Fruit fly (Drosophila melanogaster) whole organism, prepupa: ENCODE data around the gene ppk31.
A peak's percentile ranks its signal among the peaks of the same experiment; 100 is the strongest.

Source experiments
- CG10631 ChIP-seq: fragments of 200-800 bp; sonication (Bioruptor generic); optimal IDR thresholded peaks from 2 replicates; lab custom pipeline; 2016; ENCODE audit warnings: missing biosample characterization, missing genetic modification characterization
- CG10669 ChIP-seq: fragments of 200-800 bp; sonication (Bioruptor generic); optimal IDR thresholded peaks from 3 replicates; lab custom pipeline; 2018; ENCODE audit warnings: missing biosample characterization, mild to moderate bottlenecking, missing genetic modification characterization, moderate library complexity
- CG11294 ChIP-seq: fragments of 200-800 bp; sonication (Bioruptor generic); IDR thresholded peaks from 2 replicates; pipeline ENCODE4 v1.3.6; 2022; ENCODE audit warnings: missing biosample characterization, missing genetic modification characterization
- CG11762 ChIP-seq: fragments of 200-800 bp; sonication (Bioruptor generic); optimal IDR thresholded peaks from 3 replicates; lab custom pipeline; 2016; ENCODE audit warnings: missing biosample characterization, missing genetic modification characterization; ENCODE audit not compliant: insufficient read depth
- CG11902 ChIP-seq: fragments of 200-800 bp; sonication (Bioruptor generic); optimal IDR thresholded peaks from 3 replicates; lab custom pipeline; 2016; ENCODE audit warnings: missing biosample characterization, missing genetic modification characterization
- CG15336 ChIP-seq: fragments of 200-800 bp; sonication (Bioruptor generic); IDR thresholded peaks from 2 replicates; pipeline ENCODE4 v1.3.6; 2022; ENCODE audit warnings: missing biosample characterization, missing genetic modification characterization
- CG1621 ChIP-seq: fragments of 200-800 bp; sonication (Bioruptor generic); optimal IDR thresholded peaks from 3 replicates; lab custom pipeline; 2018; ENCODE audit warnings: missing biosample characterization, mild to moderate bottlenecking, missing genetic modification characterization
- CG16779 ChIP-seq: fragments of 200-800 bp; sonication (Bioruptor generic); optimal IDR thresholded peaks from 3 replicates; lab custom pipeline; 2017; ENCODE audit warnings: missing biosample characterization, mild to moderate bottlenecking, missing genetic modification characterization
- CG3032 ChIP-seq: fragments of 200-800 bp; optimal IDR thresholded peaks from 2 replicates; lab custom pipeline; 2019; ENCODE audit warnings: missing biosample characterization, mild to moderate bottlenecking, missing genetic modification characterization, moderate library complexity
- CG31627 ChIP-seq: fragments of 200-800 bp; sonication (Bioruptor generic); optimal IDR thresholded peaks from 3 replicates; lab custom pipeline; 2016; ENCODE audit warnings: missing biosample characterization, missing genetic modification characterization
- CG32006 ChIP-seq: fragments of 200-800 bp; sonication (Bioruptor generic); optimal IDR thresholded peaks from 3 replicates; lab custom pipeline; 2017; ENCODE audit warnings: missing biosample characterization, mild to moderate bottlenecking, missing genetic modification characterization
- CG34406 ChIP-seq: fragments of 200-800 bp; sonication (Bioruptor generic); optimal IDR thresholded peaks from 3 replicates; lab custom pipeline; 2016; ENCODE audit warnings: missing biosample characterization, missing genetic modification characterization
- CG3919 ChIP-seq: fragments of 200-800 bp; sonication (Bioruptor generic); optimal IDR thresholded peaks from 3 replicates; lab custom pipeline; 2016; ENCODE audit warnings: missing biosample characterization, missing genetic modification characterization
- CG6163 ChIP-seq: fragments of 200-800 bp; sonication (Bioruptor generic); IDR thresholded peaks from 3 replicates; pipeline ENCODE4 v1.3.6; 2022; ENCODE audit warnings: missing biosample characterization, missing genetic modification characterization
- CG6276 ChIP-seq: fragments of 200-800 bp; sonication (Bioruptor generic); optimal IDR thresholded peaks from 2 replicates; lab custom pipeline; 2017; ENCODE audit warnings: missing biosample characterization, mild to moderate bottlenecking, missing genetic modification characterization
- CG6792 ChIP-seq: fragments of 200-800 bp; sonication (Bioruptor generic); optimal IDR thresholded peaks from 3 replicates; lab custom pipeline; 2016; ENCODE audit warnings: missing biosample characterization, missing genetic modification characterization
- CG6808 ChIP-seq: fragments of 200-800 bp; sonication (Bioruptor generic); optimal IDR thresholded peaks from 3 replicates; lab custom pipeline; 2017; ENCODE audit warnings: missing biosample characterization, missing genetic modification characterization, mild to moderate bottlenecking, moderate library complexity, missing genetic modification reagents
- CG6854 ChIP-seq: fragments of 200-800 bp; sonication (Bioruptor generic); optimal IDR thresholded peaks from 2 replicates; lab custom pipeline; 2017; ENCODE audit warnings: missing biosample characterization, mild to moderate bottlenecking, missing genetic modification characterization
- CG7368 ChIP-seq: fragments of 200-800 bp; sonication (Bioruptor generic); optimal IDR thresholded peaks from 3 replicates; lab custom pipeline; 2016; ENCODE audit warnings: missing biosample characterization, missing genetic modification characterization
- CG8119 ChIP-seq: fragments of 200-800 bp; sonication (Bioruptor generic); IDR thresholded peaks from 3 replicates; pipeline ENCODE4 v1.3.6; 2022; ENCODE audit warnings: missing biosample characterization, missing genetic modification characterization
- CG8319 ChIP-seq: fragments of 200-800 bp; sonication (Bioruptor generic); optimal IDR thresholded peaks from 3 replicates; lab custom pipeline; 2016; ENCODE audit warnings: missing biosample characterization, missing genetic modification characterization
- CG8632 ChIP-seq: fragments of 200-800 bp; sonication (Bioruptor generic); optimal IDR thresholded peaks from 3 replicates; lab custom pipeline; 2016; ENCODE audit warnings: missing biosample characterization, missing genetic modification characterization
- CG9139 ChIP-seq: fragments of 200-800 bp; sonication (Bioruptor generic); optimal IDR thresholded peaks from 3 replicates; lab custom pipeline; 2017; ENCODE audit warnings: missing biosample characterization, mild to moderate bottlenecking, missing genetic modification characterization
- Eip75B ChIP-seq: fragments of 200-800 bp; sonication (Bioruptor generic); optimal IDR thresholded peaks from 3 replicates; lab custom pipeline; 2016; ENCODE audit warnings: missing biosample characterization, missing genetic modification characterization
- Eip78C ChIP-seq: fragments of 200-800 bp; sonication (Bioruptor generic); peaks from one replicate; lab custom pipeline; 2016; ENCODE audit warnings: missing biosample characterization, missing genetic modification characterization
- Eip93F ChIP-seq: fragments of 200-800 bp; sonication (Bioruptor generic); optimal IDR thresholded peaks from 2 replicates; lab custom pipeline; 2016; ENCODE audit warnings: missing biosample characterization, mild to moderate bottlenecking, missing genetic modification characterization
- Ets21C ChIP-seq: fragments of 200-800 bp; sonication (Bioruptor generic); optimal IDR thresholded peaks from 3 replicates; lab custom pipeline; 2016; ENCODE audit warnings: missing biosample characterization, missing genetic modification characterization
- Ets96B ChIP-seq: fragments of 200-800 bp; optimal IDR thresholded peaks from 2 replicates; lab custom pipeline; 2019; ENCODE audit warnings: missing biosample characterization, mild to moderate bottlenecking, missing genetic modification characterization, moderate library complexity
- Gug ChIP-seq: fragments of 200-800 bp; sonication (Bioruptor generic); IDR thresholded peaks from 2 replicates; pipeline ENCODE4 v1.3.6; 2022; ENCODE audit warnings: missing biosample characterization, missing genetic modification characterization
- Hr38 ChIP-seq: sonication (Bioruptor generic); optimal IDR thresholded peaks from 2 replicates; lab custom pipeline; 2016; ENCODE audit warnings: missing biosample characterization, missing genetic modification characterization
- Hr39 ChIP-seq: fragments of 200-800 bp; sonication (Bioruptor generic); optimal IDR thresholded peaks from 2 replicates; lab custom pipeline; 2016; ENCODE audit warnings: missing biosample characterization, missing genetic modification characterization
- Lpt ChIP-seq: fragments of 200-800 bp; sonication (Bioruptor generic); optimal IDR thresholded peaks from 3 replicates; lab custom pipeline; 2016; ENCODE audit warnings: missing biosample characterization, missing genetic modification characterization
- Met ChIP-seq: fragments of 200-800 bp; sonication (Bioruptor generic); optimal IDR thresholded peaks from 3 replicates; lab custom pipeline; 2016; ENCODE audit warnings: missing biosample characterization, missing genetic modification characterization
- OdsH ChIP-seq: fragments of 200-800 bp; sonication (Bioruptor generic); optimal IDR thresholded peaks from 3 replicates; lab custom pipeline; 2016; ENCODE audit warnings: missing biosample characterization, missing genetic modification characterization
- Smox ChIP-seq: fragments of 200-800 bp; sonication (Bioruptor generic); optimal IDR thresholded peaks from 3 replicates; lab custom pipeline; 2016; ENCODE audit warnings: missing biosample characterization, missing genetic modification characterization
- Sox102F ChIP-seq: fragments of 200-800 bp; sonication (Bioruptor generic); optimal IDR thresholded peaks from 2 replicates; lab custom pipeline; 2016; ENCODE audit warnings: missing biosample characterization, mild to moderate bottlenecking, missing genetic modification characterization
- Sox14 ChIP-seq: fragments of 200-800 bp; sonication (Bioruptor generic); optimal IDR thresholded peaks from 3 replicates; lab custom pipeline; 2016; ENCODE audit warnings: missing biosample characterization, missing genetic modification characterization
- Sox15 ChIP-seq: fragments of 200-800 bp; sonication (Bioruptor generic); optimal IDR thresholded peaks from 3 replicates; lab custom pipeline; 2016; ENCODE audit warnings: missing biosample characterization, missing genetic modification characterization
- acj6 ChIP-seq: fragments of 200-800 bp; sonication (Bioruptor generic); optimal IDR thresholded peaks from 3 replicates; lab custom pipeline; 2016; ENCODE audit warnings: missing biosample characterization, missing genetic modification characterization
- cyc ChIP-seq: fragments of 200-800 bp; sonication (Bioruptor generic); optimal IDR thresholded peaks from 3 replicates; lab custom pipeline; 2016; ENCODE audit warnings: missing biosample characterization, missing genetic modification characterization
- dac ChIP-seq: fragments of 200-800 bp; sonication (Bioruptor generic); optimal IDR thresholded peaks from 2 replicates; lab custom pipeline; 2017; ENCODE audit warnings: missing biosample characterization, mild to moderate bottlenecking, missing genetic modification characterization
- dsx ChIP-seq: fragments of 200-800 bp; optimal IDR thresholded peaks from 3 replicates; lab custom pipeline; 2019; ENCODE audit warnings: missing biosample characterization, mild to moderate bottlenecking, missing genetic modification characterization, moderate library complexity; ENCODE audit not compliant: poor library complexity, severe bottlenecking
- eg ChIP-seq: fragments of 200-800 bp; sonication (Bioruptor generic); IDR thresholded peaks from 3 replicates; pipeline ENCODE4 v1.3.6; 2022; ENCODE audit warnings: missing biosample characterization, missing genetic modification characterization
- fkh ChIP-seq: fragments of 200-800 bp; sonication (Bioruptor generic); optimal IDR thresholded peaks from 3 replicates; lab custom pipeline; 2017; ENCODE audit warnings: missing biosample characterization, mild to moderate bottlenecking, missing genetic modification characterization, moderate library complexity
- lz ChIP-seq: fragments of 200-800 bp; sonication (Bioruptor generic); optimal IDR thresholded peaks from 3 replicates; lab custom pipeline; 2016; ENCODE audit warnings: missing biosample characterization, missing genetic modification characterization
- net ChIP-seq: fragments of 200-800 bp; sonication (Bioruptor generic); optimal IDR thresholded peaks from 3 replicates; lab custom pipeline; 2016; ENCODE audit warnings: missing biosample characterization, missing genetic modification characterization
- pdm3 ChIP-seq: fragments of 200-800 bp; sonication (Bioruptor generic); optimal IDR thresholded peaks from 3 replicates; lab custom pipeline; 2016; ENCODE audit warnings: missing biosample characterization, missing genetic modification characterization
- spab ChIP-seq: fragments of 200-800 bp; sonication (Bioruptor generic); optimal IDR thresholded peaks from 2 replicates; lab custom pipeline; 2017; ENCODE audit warnings: missing biosample characterization, mild to moderate bottlenecking, missing genetic modification characterization, missing genetic modification reagents
- svp ChIP-seq: fragments of 200-800 bp; sonication (Bioruptor generic); peaks from one replicate; lab custom pipeline; 2016; ENCODE audit warnings: missing biosample characterization, missing genetic modification characterization
- topi ChIP-seq: fragments of 200-800 bp; sonication (Bioruptor generic); optimal IDR thresholded peaks from 3 replicates; lab custom pipeline; 2016; ENCODE audit warnings: missing biosample characterization, missing genetic modification characterization

The ppk31 gene

dm6 chr3R:27135692-27136641 lies 27.0 kb upstream of the ppk31 start:
- no peak for TF ChIP-seq CG11294 (GFP tag; lab: Robert Waterston, UW)
- TF ChIP-seq topi (GFP tag; lab: Kevin White, UChicago): peak; percentile 22
- TF ChIP-seq Met (GFP tag; lab: Kevin White, UChicago): peak; percentile 15
- TF ChIP-seq pdm3 (GFP tag; lab: Kevin White, UChicago): peak; percentile 55
- no peak for TF ChIP-seq Ets21C (GFP tag; lab: Kevin White, UChicago)
- TF ChIP-seq CG6276 (GFP tag; lab: Kevin White, UChicago): no peak
- no peak for TF ChIP-seq eg (GFP tag; lab: Robert Waterston, UW)
- peak; percentile 39 for TF ChIP-seq svp (GFP tag; lab: Kevin White, UChicago)
- TF ChIP-seq Hr39 (GFP tag; lab: Kevin White, UChicago): no peak
- peak; percentile 49 for TF ChIP-seq Sox102F (GFP tag; lab: Kevin White, UChicago)
- TF ChIP-seq Smox (GFP tag; lab: Kevin White, UChicago): peak; percentile 58
- TF ChIP-seq CG32006 (GFP tag; lab: Kevin White, UChicago): peak; percentile 41
- no peak for TF ChIP-seq CG11902 (GFP tag; lab: Kevin White, UChicago)
- peak; percentile 69 for TF ChIP-seq CG7368
- peak; percentile 6 for TF ChIP-seq CG31627 (GFP tag; lab: Kevin White, UChicago)
- TF ChIP-seq Eip93F (GFP tag; lab: Kevin White, UChicago): no peak
- peak; percentile 68 for TF ChIP-seq CG34406
- TF ChIP-seq CG6163: peak; percentile 75
- TF ChIP-seq spab (GFP tag; lab: Kevin White, UChicago): peak; percentile 63
- TF ChIP-seq CG10669 (GFP tag; lab: Kevin White, UChicago): peak; percentile 70
- peak; percentile 18 for TF ChIP-seq Ets96B (tag; lab: Kevin White, UChicago)
- TF ChIP-seq acj6 (GFP tag; lab: Kevin White, UChicago): peak; percentile 48
- TF ChIP-seq CG6808 (GFP tag; lab: Kevin White, UChicago): peak; percentile 65
- TF ChIP-seq OdsH: peak; percentile 42
- TF ChIP-seq CG11762 (GFP tag; lab: Kevin White, UChicago): peak; percentile 18
- TF ChIP-seq CG10631 (GFP tag; lab: Kevin White, UChicago): peak; percentile 56
- TF ChIP-seq dsx (GFP tag; lab: Kevin White, UChicago): peak; percentile 50
- peak; percentile 62 for TF ChIP-seq CG9139 (GFP tag; lab: Kevin White, UChicago)
- TF ChIP-seq lz: peak; percentile 45
- TF ChIP-seq Lpt (GFP tag; lab: Kevin White, UChicago): no peak
- TF ChIP-seq Eip75B: peak; percentile 59
- peak; percentile 77 for TF ChIP-seq CG6792 (GFP tag; lab: Kevin White, UChicago)
- 0 out of 2 replicates have a peak, but pooled peaks have one; percentile 26 for TF ChIP-seq Gug (GFP tag; lab: Robert Waterston, UW)
- no peak for TF ChIP-seq cyc
- no peak for TF ChIP-seq Hr38
- TF ChIP-seq CG8119: no peak
- TF ChIP-seq CG16779 (tag; lab: Kevin White, UChicago): peak; percentile 51
- peak; percentile 93 for TF ChIP-seq fkh (GFP tag; lab: Kevin White, UChicago)
- peak; percentile 92 for TF ChIP-seq Eip78C
- peak; percentile 49 for TF ChIP-seq CG8319 (GFP tag; lab: Kevin White, UChicago)
- peak; percentile 60 for TF ChIP-seq net (GFP tag; lab: Kevin White, UChicago)
- TF ChIP-seq Sox14 (GFP tag; lab: Kevin White, UChicago): peak; percentile 6
- peak; percentile 63 for TF ChIP-seq CG3919
- TF ChIP-seq CG3032 (tag; lab: Kevin White, UChicago): peak; percentile 46
- no peak for TF ChIP-seq CG15336 (GFP tag; lab: Robert Waterston, UW)
- peak; percentile 42 for TF ChIP-seq CG6854 (GFP tag; lab: Kevin White, UChicago)
- peak; percentile 72 for TF ChIP-seq CG8632 (GFP tag; lab: Kevin White, UChicago)
- no peak for TF ChIP-seq dac (GFP tag; lab: Kevin White, UChicago)
- TF ChIP-seq CG1621 (tag; lab: Kevin White, UChicago): peak; percentile 54
- no peak for TF ChIP-seq Sox15 (GFP tag; lab: Kevin White, UChicago)
